Worm (Caenorhabditis elegans) whole organism, early embryonic: ENCODE data around the gene F26D11.1.

Experiments
- ama-1 ChIP-seq: fragments of 150-350 bp; optimal IDR thresholded peaks from 2 replicates; lab custom pipeline; 2014
- ceh-13 ChIP-seq: fragments of 200-800 bp; sonication (Bioruptor generic); optimal IDR thresholded peaks from 2 replicates; lab custom pipeline; 2018; ENCODE audit warnings: mild to moderate bottlenecking, missing genetic modification characterization, missing compliant biosample characterization
- ets-7 ChIP-seq: sonication (generic microtip); optimal IDR thresholded peaks from 2 replicates; lab custom pipeline; 2016; ENCODE audit warnings: missing genotype, missing genetic modification characterization, missing compliant biosample characterization
- flt-1 ChIP-seq: fragments of 200-800 bp; sonication (Bioruptor generic); IDR thresholded peaks from 2 replicates; pipeline ENCODE4 v1.3.6; 2022; ENCODE audit warnings: missing genetic modification characterization, missing compliant biosample characterization
- hnd-1 ChIP-seq: sonication (generic microtip); optimal IDR thresholded peaks from 2 replicates; lab custom pipeline; 2016; ENCODE audit warnings: missing genetic modification characterization, missing compliant biosample characterization
- scrt-1 ChIP-seq: fragments of 200-800 bp; sonication (Bioruptor generic); IDR thresholded peaks from 2 replicates; pipeline ENCODE4 v1.3.6; 2022; ENCODE audit warnings: missing genetic modification characterization, missing compliant biosample characterization
- tra-4 ChIP-seq: sonication (generic microtip); optimal IDR thresholded peaks from 2 replicates; lab custom pipeline; 2017; ENCODE audit warnings: missing genetic modification characterization, missing compliant biosample characterization

- TF ChIP-seq ets-7 = no peak
- no peak for TF ChIP-seq ama-1 (lab: Kevin White, UChicago)
- no peak for TF ChIP-seq flt-1
- TF ChIP-seq ceh-13 (GFP tag; lab: Kevin White, UChicago) = no peak
- TF ChIP-seq tra-4 (tag; lab: Kevin White, UChicago) = no peak
- no peak for TF ChIP-seq scrt-1 (GFP tag; lab: Robert Waterston, UW)
- TF ChIP-seq hnd-1 (tag; lab: Kevin White, UChicago) = no peak
Observed at ce11 chrV:7983381-7984052, 2.2 kb downstream of the F26D11.1 start, which contains the start of the genes natb-1 and abhd-12.
